Fruit fly (Drosophila melanogaster) Kc167 (cell line): ENCODE results near the gene CG32486.

Source experiments
- Myc ChIP-seq: fragments of >200 bp; optimal IDR thresholded peaks from 2 replicates; lab custom pipeline; 2017; ENCODE audit warnings: missing external identifiers
- Sin3A ChIP-seq: fragments of >200 bp; optimal IDR thresholded peaks from 2 replicates; lab custom pipeline; 2018; ENCODE audit warnings: missing external identifiers
- h ChIP-seq: fragments of >200 bp; optimal IDR thresholded peaks from 3 replicates; lab custom pipeline; 2018; ENCODE audit warnings: missing external identifiers
- insv ChIP-seq: fragments of >200 bp; optimal IDR thresholded peaks from 3 replicates; lab custom pipeline; 2018; ENCODE audit warnings: missing external identifiers
- psq ChIP-seq: fragments of >200 bp; optimal IDR thresholded peaks from 2 replicates; lab custom pipeline; 2017; ENCODE audit warnings: missing external identifiers
- ttk ChIP-seq: sonication (Bioruptor generic); optimal IDR thresholded peaks from 2 replicates; lab custom pipeline; 2017; ENCODE audit warnings: missing external identifiers

dm6 chr3L:3111127-3111526 is 40.5 kb upstream of the CG32486 start, which contains the start of gene CG45066:
- no peak for TF ChIP-seq psq
- TF ChIP-seq insv (lab: Kevin White, UChicago), result no peak
- TF ChIP-seq ttk, result no peak
- no peak for TF ChIP-seq h (lab: Kevin White, UChicago)
- TF ChIP-seq Sin3A (lab: Kevin White, UChicago), result no peak
- no peak for TF ChIP-seq Myc
